Fruit fly (Drosophila melanogaster) whole organism, pupa: ENCODE measurements around the gene CG4467.

Experiments
- CG14655 ChIP-seq: fragments of 200-800 bp; sonication (Bioruptor generic); optimal IDR thresholded peaks from 3 replicates; lab custom pipeline; 2017; ENCODE audit warnings: mild to moderate bottlenecking, missing biosample characterization, missing genetic modification reagents, missing genetic modification characterization
- CG32121 ChIP-seq: fragments of 200-800 bp; sonication (Bioruptor generic); IDR thresholded peaks from 2 replicates; pipeline ENCODE4 v1.3.6; 2022; ENCODE audit warnings: missing biosample characterization, missing genetic modification characterization
- CG34367 ChIP-seq: fragments of 200-800 bp; sonication (Bioruptor generic); optimal IDR thresholded peaks from 2 replicates; lab custom pipeline; 2018; ENCODE audit warnings: missing biosample characterization, mild to moderate bottlenecking, missing genetic modification characterization
- CG4496 ChIP-seq: fragments of 200-800 bp; sonication (Bioruptor generic); IDR thresholded peaks from 3 replicates; pipeline ENCODE4 v1.3.6; 2022; ENCODE audit warnings: missing biosample characterization, missing genetic modification characterization
- EcR ChIP-seq: fragments of 200-800 bp; sonication (Bioruptor generic); optimal IDR thresholded peaks from 3 replicates; lab custom pipeline; 2019; ENCODE audit warnings: missing biosample characterization, missing genetic modification characterization, mild to moderate bottlenecking, moderate library complexity, missing genetic modification reagents

- TF ChIP-seq CG34367 (peak; percentile 10), CG14655 (GFP tag; lab: Kevin White, UChicago) (no peak), CG4496 (GFP tag; lab: Robert Waterston, UW) (no peak), EcR (no peak), CG32121 (no peak)
Observed at dm6 chr3R:23225266-23225665, 23.4 kb downstream of the CG4467 start.
